Worm (Caenorhabditis elegans): ENCODE measurements around the gene faah-1.

- no peak for TF ChIP-seq lin-39 (tag; optimal IDR thresholded peaks at IDR 0.05)
- no peak for TF ChIP-seq snpc-4 (tag; optimal IDR thresholded peaks at IDR 0.05)
- no peak for TF ChIP-seq nhr-25 (tag; optimal IDR thresholded peaks at IDR 0.05)
- no peak for TF ChIP-seq nhr-77 (tag; optimal IDR thresholded peaks at IDR 0.05)
- TF ChIP-seq alr-1 (tag; optimal IDR thresholded peaks at IDR 0.05), result no peak
- TF ChIP-seq aly-2 (tag; optimal IDR thresholded peaks at IDR 0.05), result no peak
- TF ChIP-seq fos-1 (tag; optimal IDR thresholded peaks at IDR 0.05), result no peak
- TF ChIP-seq unc-62 (GFP tag; optimal IDR thresholded peaks at IDR 0.05), result no peak
- TF ChIP-seq ama-1 (optimal IDR thresholded peaks at IDR 0.05), result no peak
- TF ChIP-seq F13H6.1 (tag; optimal IDR thresholded peaks at IDR 0.05), result no peak
Observed at ce11 chrIV:8203555-8203954, 44.4 kb downstream of the faah-1 start.
